Worm (Caenorhabditis elegans): ENCODE measurements around the gene srg-21.

srg-21 gene

ce11 chrII:3062222-3062621 is 28.9 kb downstream of the srg-21 start:
- no peak for TF ChIP-seq hlh-13 (GFP tag; optimal IDR thresholded peaks at IDR 0.05)
- peak; percentile 4 for TF ChIP-seq elt-2 (tag; optimal IDR thresholded peaks at IDR 0.05)
- TF ChIP-seq K02D7.2 (tag; optimal IDR thresholded peaks at IDR 0.05): no peak
- no peak for TF ChIP-seq syd-9 (tag; optimal IDR thresholded peaks at IDR 0.05)

ce11 chrII:3061605-3062004 is 29.6 kb downstream of the srg-21 start:
- TF ChIP-seq ceh-30 (tag; optimal IDR thresholded peaks at IDR 0.05): no peak
- no peak for TF ChIP-seq npax-4 (tag; optimal IDR thresholded peaks at IDR 0.05)
- no peak for TF ChIP-seq hlh-6 (tag; optimal IDR thresholded peaks at IDR 0.05)
- no peak for TF ChIP-seq nhr-11 (tag; optimal IDR thresholded peaks at IDR 0.05)
- TF ChIP-seq ceh-45 (GFP tag; IDR thresholded peaks at IDR 0.05): no peak
- no peak for TF ChIP-seq zip-5 (tag; optimal IDR thresholded peaks at IDR 0.05)
- no peak for TF ChIP-seq pag-3 (tag; optimal IDR thresholded peaks at IDR 0.05; ENCODE audit: borderline replicate concordance)
- TF ChIP-seq elt-4 (tag; optimal IDR thresholded peaks at IDR 0.05): no peak
- no peak for TF ChIP-seq sdc-2 (tag; optimal IDR thresholded peaks at IDR 0.05)
- no peak for TF ChIP-seq rnt-1 (tag; optimal IDR thresholded peaks at IDR 0.05)
- no peak for TF ChIP-seq ceh-9 (tag; optimal IDR thresholded peaks at IDR 0.05)

ce11 chrII:3060782-3061181 is 30.4 kb downstream of the srg-21 start, which contains the start of gene Y25C1A.6:
Gene Y25C1A.6, plus strand, starts transcription at chrII:3061082.
- no peak for TF ChIP-seq hlh-13 (GFP tag; optimal IDR thresholded peaks at IDR 0.05)

- no peak for TF ChIP-seq ama-1 (optimal IDR thresholded peaks at IDR 0.05)
- no peak for TF ChIP-seq T23F11.4 (GFP tag; optimal IDR thresholded peaks at IDR 0.05)
- no peak for TF ChIP-seq ceh-24 (tag; optimal IDR thresholded peaks at IDR 0.05)
- no peak for TF ChIP-seq ref-2 (tag; optimal IDR thresholded peaks at IDR 0.05)
- TF ChIP-seq ceh-9 (tag; optimal IDR thresholded peaks at IDR 0.05): no peak
- TF ChIP-seq pax-1 (tag; optimal IDR thresholded peaks at IDR 0.05): no peak
- TF ChIP-seq ceh-18 (tag; optimal IDR thresholded peaks at IDR 0.05): no peak
- TF ChIP-seq pha-4 (tag; optimal IDR thresholded peaks at IDR 0.05): no peak
- no peak for TF ChIP-seq C38D4.7 (GFP tag; optimal IDR thresholded peaks at IDR 0.05)
- TF ChIP-seq sox-4 (tag; optimal IDR thresholded peaks at IDR 0.05): no peak
- TF ChIP-seq npax-4 (tag; optimal IDR thresholded peaks at IDR 0.05): no peak
- no peak for TF ChIP-seq sdc-2 (tag; optimal IDR thresholded peaks at IDR 0.05)
- no peak for TF ChIP-seq pat-9 (tag; optimal IDR thresholded peaks at IDR 0.05)
- TF ChIP-seq dmd-4 (tag; optimal IDR thresholded peaks at IDR 0.05; ENCODE audit: borderline replicate concordance): no peak
- TF ChIP-seq ceh-22 (tag; optimal IDR thresholded peaks at IDR 0.05): no peak
- no peak for TF ChIP-seq hlh-15 (tag; optimal IDR thresholded peaks at IDR 0.05)
- no peak for TF ChIP-seq ceh-34 (tag; optimal IDR thresholded peaks at IDR 0.05)
These were observed 34.8 kb downstream of the srg-21 start, which contains the start of gene lin-8 for ce11 chrII:3056266-3056872. Gene lin-8, plus strand, starts transcription at chrII:3056822.

- TF ChIP-seq ceh-34 (tag; optimal IDR thresholded peaks at IDR 0.05) (peak; percentile 45), hlh-30 (tag; optimal IDR thresholded peaks at IDR 0.05; ENCODE audit: insufficient read depth) (peak; percentile 67), pag-3 (tag; optimal IDR thresholded peaks at IDR 0.05; ENCODE audit: borderline replicate concordance) (no peak), ceh-45 (GFP tag; IDR thresholded peaks at IDR 0.05) (no peak), ref-2 (tag; optimal IDR thresholded peaks at IDR 0.05) (peak; percentile 53), odd-2 (tag; optimal IDR thresholded peaks at IDR 0.05) (no peak), T23F11.4 (GFP tag; optimal IDR thresholded peaks at IDR 0.05) (no peak), ceh-22 (tag; optimal IDR thresholded peaks at IDR 0.05) (no peak), sox-4 (tag; optimal IDR thresholded peaks at IDR 0.05) (peak; percentile 25), K02D7.2 (tag; optimal IDR thresholded peaks at IDR 0.05) (no peak), ceh-19 (GFP tag; optimal IDR thresholded peaks at IDR 0.05) (peak; percentile 0), nfya-1 (tag; optimal IDR thresholded peaks at IDR 0.05) (peak; percentile 67), ceh-24 (tag; optimal IDR thresholded peaks at IDR 0.05) (no peak), nhr-232 (tag; optimal IDR thresholded peaks at IDR 0.05) (peak; percentile 24), F13H6.1 (tag; optimal IDR thresholded peaks at IDR 0.05) (no peak), fkh-6 (tag; optimal IDR thresholded peaks at IDR 0.05) (peak; percentile 48), ceh-30 (tag; optimal IDR thresholded peaks at IDR 0.05) (no peak), Y22D7AL.16 (tag; optimal IDR thresholded peaks at IDR 0.05) (no peak), pqm-1 (tag; optimal IDR thresholded peaks at IDR 0.05) (no peak), ama-1 (optimal IDR thresholded peaks at IDR 0.05) (no peak), madf-2 (tag; optimal IDR thresholded peaks at IDR 0.05) (no peak), hlh-15 (tag; optimal IDR thresholded peaks at IDR 0.05) (no peak), ceh-18 (tag; optimal IDR thresholded peaks at IDR 0.05) (peak; percentile 16), tbx-2 (tag; optimal IDR thresholded peaks at IDR 0.05) (peak; percentile 60), C08G9.2 (tag; optimal IDR thresholded peaks at IDR 0.05) (peak; percentile 46), C38D4.7 (GFP tag; optimal IDR thresholded peaks at IDR 0.05) (no peak), mec-3 (tag; optimal IDR thresholded peaks at IDR 0.05; ENCODE audit: borderline replicate concordance) (no peak), unc-86 (tag; optimal IDR thresholded peaks at IDR 0.05) (no peak), elt-4 (tag; optimal IDR thresholded peaks at IDR 0.05) (no peak)
These were observed 35.6 kb downstream of the srg-21 start for ce11 chrII:3055531-3055930.
